Fruit fly (Drosophila melanogaster) whole organism, wandering third instar larva: ENCODE results near the gene Oatp74D.
A peak's percentile ranks its signal among the peaks of the same experiment; 100 is the strongest.

Source experiments
- Abd-B ChIP-seq: fragments of >200 bp; optimal IDR thresholded peaks from 2 replicates; lab custom pipeline; 2017; ENCODE audit warnings: missing biosample characterization, missing genetic modification characterization
- CG32264 ChIP-seq: fragments of 200-800 bp; sonication (Bioruptor generic); optimal IDR thresholded peaks from 2 replicates; lab custom pipeline; 2016; ENCODE audit warnings: missing biosample characterization, missing genetic modification characterization
- CG9705 ChIP-seq: fragments of 200-800 bp; sonication (Bioruptor generic); optimal IDR thresholded peaks from 2 replicates; lab custom pipeline; 2018; ENCODE audit warnings: missing biosample characterization, mild to moderate bottlenecking, missing genetic modification characterization
- CrebA ChIP-seq: fragments of 200-800 bp; sonication (Bioruptor generic); optimal IDR thresholded peaks from 2 replicates; lab custom pipeline; 2016; ENCODE audit warnings: missing biosample characterization, mild to moderate bottlenecking, missing genetic modification characterization, borderline replicate concordance
- Dfd ChIP-seq: fragments of >200 bp; optimal IDR thresholded peaks from 2 replicates; lab custom pipeline; 2017; ENCODE audit warnings: missing biosample characterization, missing genetic modification characterization
- Dif ChIP-seq: fragments of 200-275, 200-300 bp; sonication (Bioruptor generic); optimal IDR thresholded peaks from 2 replicates; lab custom pipeline; 2018; ENCODE audit warnings: missing biosample characterization, missing genetic modification characterization; ENCODE audit not compliant: partially characterized antibody
- GATAd ChIP-seq: sonication (Bioruptor generic); optimal IDR thresholded peaks from 2 replicates; lab custom pipeline; 2016; ENCODE audit warnings: missing biosample characterization, missing genetic modification characterization
- HLH106 ChIP-seq: fragments of 200-800 bp; optimal IDR thresholded peaks from 3 replicates; lab custom pipeline; 2019; ENCODE audit warnings: missing biosample characterization, mild to moderate bottlenecking, missing genetic modification characterization, moderate library complexity
- Hnf4 ChIP-seq: fragments of 200-800 bp; sonication (Bioruptor generic); optimal IDR thresholded peaks from 2 replicates; lab custom pipeline; 2016; ENCODE audit warnings: missing biosample characterization, mild to moderate bottlenecking, missing genetic modification characterization
- Hr78 ChIP-seq: fragments of >200 bp; optimal IDR thresholded peaks from 2 replicates; lab custom pipeline; 2017; ENCODE audit warnings: missing biosample characterization, missing genetic modification characterization
- Hr83 ChIP-seq: fragments of 200-300 bp; sonication (Bioruptor generic); optimal IDR thresholded peaks from 2 replicates; lab custom pipeline; 2016; ENCODE audit warnings: missing biosample characterization, mild to moderate bottlenecking, missing genetic modification characterization, moderate library complexity; ENCODE audit not compliant: poor library complexity, severe bottlenecking
- Jra ChIP-seq: sonication (Bioruptor generic); optimal IDR thresholded peaks from 2 replicates; lab custom pipeline; 2016; ENCODE audit warnings: missing biosample characterization, missing genetic modification characterization
- Mio ChIP-seq: sonication (Bioruptor generic); optimal IDR thresholded peaks from 2 replicates; lab custom pipeline; 2016; ENCODE audit warnings: missing biosample characterization, missing genetic modification characterization
- Myc ChIP-seq: fragments of >200 bp; optimal IDR thresholded peaks from 2 replicates; lab custom pipeline; 2017
- N ChIP-seq: fragments of >200 bp; optimal IDR thresholded peaks from 2 replicates; lab custom pipeline; 2018; ENCODE audit warnings: missing biosample characterization, missing external identifiers, missing genetic modification characterization
- OdsH ChIP-seq: fragments of 200-800 bp; sonication (Bioruptor generic); optimal IDR thresholded peaks from 2 replicates; lab custom pipeline; 2016; ENCODE audit warnings: missing biosample characterization, mild to moderate bottlenecking, missing genetic modification characterization
- Rel ChIP-seq, 2 experiments: fragments of 200-800 bp; sonication (Bioruptor generic) in 1 of 2; optimal IDR thresholded peaks; 2 replicates in 1 of 2; 3 replicates in 1 of 2; lab custom pipeline; 2016 to 2019; ENCODE audit warnings: mild to moderate bottlenecking in 2 of 2, missing biosample characterization in 2 of 2, missing genetic modification characterization in 2 of 2, moderate library complexity in 1 of 2
- Sp1 ChIP-seq: fragments of 200-800 bp; sonication (Bioruptor generic); optimal IDR thresholded peaks from 3 replicates; lab custom pipeline; 2019; ENCODE audit warnings: missing biosample characterization, mild to moderate bottlenecking, missing genetic modification characterization, moderate library complexity
- Vsx2 ChIP-seq: fragments of 200-300, 225-300 bp; sonication (Bioruptor generic); optimal IDR thresholded peaks from 2 replicates; lab custom pipeline; 2018; ENCODE audit warnings: missing biosample characterization, missing genetic modification characterization; ENCODE audit not compliant: partially characterized antibody
- br ChIP-seq: fragments of 200-800 bp; sonication (Bioruptor generic); optimal IDR thresholded peaks from 2 replicates; lab custom pipeline; 2016; ENCODE audit warnings: missing biosample characterization, missing genetic modification characterization
- brk ChIP-seq: fragments of 200-800 bp; sonication (Bioruptor generic); optimal IDR thresholded peaks from 2 replicates; lab custom pipeline; 2016; ENCODE audit warnings: missing biosample characterization, mild to moderate bottlenecking, missing genetic modification characterization
- dl ChIP-seq, 2 experiments: fragments of 175-275, 200-275 bp in 1 of 2; fragments of 200-275 bp in 1 of 2; sonication (Bioruptor generic); optimal IDR thresholded peaks; lab custom pipeline; 2018; ENCODE audit warnings: mild to moderate bottlenecking in 2 of 2, missing biosample characterization in 2 of 2, missing genetic modification characterization in 2 of 2, moderate library complexity in 2 of 2; ENCODE audit not compliant: partially characterized antibody in 2 of 2, insufficient read depth in 1 of 2
- dmrt93B ChIP-seq: fragments of 200-800 bp; sonication (Bioruptor generic); optimal IDR thresholded peaks from 2 replicates; lab custom pipeline; 2018; ENCODE audit warnings: missing biosample characterization, mild to moderate bottlenecking, missing genetic modification characterization
- dsf ChIP-seq: sonication (Bioruptor generic); optimal IDR thresholded peaks from 2 replicates; lab custom pipeline; 2016; ENCODE audit warnings: missing biosample characterization, missing genetic modification characterization, borderline replicate concordance
- ey ChIP-seq: fragments of 200-800 bp; sonication (Bioruptor generic); optimal IDR thresholded peaks from 2 replicates; lab custom pipeline; 2016; ENCODE audit warnings: missing biosample characterization, missing genetic modification characterization
- foxo ChIP-seq, 2 experiments: fragments of 200-800 bp; sonication (Bioruptor generic); optimal IDR thresholded peaks; 2 replicates in 1 of 2; 3 replicates in 1 of 2; lab custom pipeline; 2016 to 2017; ENCODE audit warnings: missing biosample characterization in 2 of 2, missing genetic modification characterization in 2 of 2
- fru ChIP-seq: fragments of 200-800 bp; sonication (Bioruptor generic); optimal IDR thresholded peaks from 3 replicates; lab custom pipeline; 2016; ENCODE audit warnings: missing biosample characterization, mild to moderate bottlenecking, missing genetic modification characterization
- h ChIP-seq: fragments of 200-800 bp; sonication (Bioruptor generic); optimal IDR thresholded peaks from 3 replicates; lab custom pipeline; 2016; ENCODE audit warnings: missing biosample characterization, mild to moderate bottlenecking, missing genetic modification characterization
- jim ChIP-seq: fragments of 175-275, 200-325 bp; sonication (Bioruptor generic); optimal IDR thresholded peaks from 2 replicates; lab custom pipeline; 2016; ENCODE audit warnings: missing biosample characterization, mild to moderate bottlenecking, missing genetic modification characterization
- lola ChIP-seq: fragments of >200 bp; optimal IDR thresholded peaks from 2 replicates; lab custom pipeline; 2017; ENCODE audit warnings: missing biosample characterization, missing genetic modification characterization
- pan ChIP-seq: fragments of >200 bp; optimal IDR thresholded peaks from 2 replicates; lab custom pipeline; 2017
- psq ChIP-seq: fragments of 200-800 bp; sonication (Bioruptor generic); optimal IDR thresholded peaks from 3 replicates; lab custom pipeline; 2017; ENCODE audit warnings: missing biosample characterization, mild to moderate bottlenecking, missing genetic modification characterization, moderate library complexity
- rgr ChIP-seq: fragments of 200-800 bp; sonication (Bioruptor generic); optimal IDR thresholded peaks from 3 replicates; lab custom pipeline; 2016; ENCODE audit warnings: missing biosample characterization, mild to moderate bottlenecking, missing genetic modification characterization
- sage ChIP-seq: fragments of 200-800 bp; sonication (Bioruptor generic); optimal IDR thresholded peaks from 2 replicates; lab custom pipeline; 2016; ENCODE audit warnings: missing biosample characterization, mild to moderate bottlenecking, missing genetic modification characterization
- sv ChIP-seq: fragments of 200-800 bp; sonication (Bioruptor generic); optimal IDR thresholded peaks from 3 replicates; lab custom pipeline; 2016; ENCODE audit warnings: missing biosample characterization, missing genetic modification characterization
- tai ChIP-seq: sonication (Bioruptor generic); optimal IDR thresholded peaks from 2 replicates; lab custom pipeline; 2016; ENCODE audit warnings: missing biosample characterization, missing genetic modification characterization
- usp ChIP-seq: fragments of >200 bp; optimal IDR thresholded peaks from 2 replicates; lab custom pipeline; 2017; ENCODE audit warnings: missing biosample characterization, missing genetic modification characterization
- woc ChIP-seq: sonication (Bioruptor generic); optimal IDR thresholded peaks from 2 replicates; lab custom pipeline; 2016; ENCODE audit warnings: missing biosample characterization, mild to moderate bottlenecking, missing genetic modification characterization

Gene Oatp74D

DNA sequence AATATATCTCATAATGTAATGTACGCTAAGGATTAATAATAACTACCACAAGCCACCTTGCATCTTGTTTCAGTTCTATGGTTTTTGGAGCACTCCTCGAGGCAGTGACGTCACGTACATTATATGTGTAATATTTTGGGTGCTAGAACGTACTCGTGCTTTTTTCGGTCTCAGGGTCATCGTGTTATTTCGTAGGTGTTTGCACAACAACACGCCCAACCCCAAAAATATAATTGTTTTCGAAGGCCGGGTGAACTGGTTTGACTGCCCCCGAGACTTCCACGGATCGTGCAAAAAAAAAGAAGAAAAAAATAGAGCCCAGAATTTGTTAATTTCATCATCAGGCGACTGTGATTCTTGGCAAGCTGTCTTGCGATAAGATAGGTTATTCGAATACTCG is 10.4 kb upstream of the Oatp74D start:
- TF ChIP-seq psq (GFP tag; lab: Kevin White, UChicago) (no peak), ey (GFP tag; lab: Kevin White, UChicago) (no peak), woc (GFP tag; lab: Kevin White, UChicago) (no peak), Hr78 (GFP tag; lab: Kevin White, UChicago) (no peak), h (GFP tag; lab: Kevin White, UChicago) (no peak), CG9705 (GFP tag; lab: Kevin White, UChicago) (no peak), OdsH (GFP tag; lab: Kevin White, UChicago) (no peak), CrebA (no peak), dmrt93B (GFP tag; lab: Kevin White, UChicago) (no peak), lola (no peak), Rel (GFP tag; optimal IDR thresholded peaks at IDR 0.05; lab: Kevin White, UChicago) (no peak), Rel (tag; optimal IDR thresholded peaks at IDR 0.05; lab: Kevin White, UChicago) (no peak), N (GFP tag; lab: Kevin White, UChicago) (no peak), pan (no peak), jim (GFP tag; lab: Kevin White, UChicago) (no peak), Dfd (GFP tag; lab: Kevin White, UChicago) (no peak)

DNA sequence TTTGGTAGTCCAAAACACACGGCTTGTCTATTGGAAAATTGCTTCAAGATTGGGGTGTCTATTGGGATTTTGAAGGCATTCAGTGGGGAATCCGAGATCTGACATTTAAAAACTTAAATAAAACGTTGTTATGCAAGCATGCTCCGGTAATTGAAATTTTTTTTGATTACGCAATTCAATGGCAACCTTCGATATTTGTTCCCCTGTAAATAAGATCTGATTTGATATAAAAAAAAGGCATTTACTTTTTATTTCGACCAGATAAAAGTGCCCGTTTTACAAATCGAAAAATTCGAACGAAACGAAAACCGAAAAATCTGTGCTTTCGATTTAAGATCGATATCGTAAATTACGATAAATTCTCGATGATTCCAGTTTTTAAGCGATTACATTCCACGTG is 8.1 kb upstream of the Oatp74D start, which contains the start of the genes CG13733 and qjt:
Gene CG13733 (minus strand): TSS at position 101 of the 400 bp plus-strand sequence.
Gene qjt (plus strand): TSS at position 271 of the 400 bp plus-strand sequence.
- no peak for TF ChIP-seq h (GFP tag; lab: Kevin White, UChicago)
- no peak for TF ChIP-seq Abd-B (GFP tag; lab: Kevin White, UChicago)
- no peak for TF ChIP-seq Dif (GFP tag; lab: Kevin White, UChicago)
- TF ChIP-seq Sp1 = no peak
- TF ChIP-seq OdsH (GFP tag; lab: Kevin White, UChicago) = no peak
- no peak for TF ChIP-seq CrebA
- TF ChIP-seq psq (GFP tag; lab: Kevin White, UChicago) = no peak
- TF ChIP-seq woc (GFP tag; lab: Kevin White, UChicago) = no peak
- no peak for TF ChIP-seq jim (GFP tag; lab: Kevin White, UChicago)
- TF ChIP-seq Hnf4 = no peak
- no peak for TF ChIP-seq Hr83 (GFP tag; lab: Kevin White, UChicago)
- TF ChIP-seq Mio (GFP tag; lab: Kevin White, UChicago) = no peak
- no peak for TF ChIP-seq usp
- TF ChIP-seq ey (GFP tag; lab: Kevin White, UChicago) = no peak
- TF ChIP-seq CG32264 (GFP tag; lab: Kevin White, UChicago) = no peak
- no peak for TF ChIP-seq pan
- TF ChIP-seq br (GFP tag; lab: Kevin White, UChicago) = no peak
- TF ChIP-seq N (GFP tag; lab: Kevin White, UChicago) = no peak

DNA sequence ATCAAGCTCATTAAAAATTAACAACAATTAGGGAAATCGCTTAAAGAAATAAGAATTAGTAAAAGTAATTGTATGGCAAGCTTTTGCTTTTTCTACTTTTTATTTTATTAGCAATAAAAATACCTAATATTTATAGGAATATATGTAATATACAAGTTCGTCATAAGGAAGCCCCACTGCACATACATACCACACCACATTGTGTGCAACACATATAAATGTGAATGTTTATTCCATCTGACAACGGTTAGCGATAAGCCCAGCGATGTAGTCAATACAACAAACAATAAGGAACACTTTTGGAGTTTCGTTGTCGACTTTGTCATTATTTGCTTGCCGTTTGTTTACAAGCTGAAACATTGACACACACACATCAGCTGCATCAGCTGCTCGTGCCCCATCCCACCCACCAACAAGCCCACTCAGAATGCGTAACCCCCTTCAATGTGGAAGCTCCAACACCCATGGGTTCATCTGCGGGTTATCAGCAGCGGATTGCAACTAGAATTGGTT is 1.6 kb upstream of the Oatp74D start:
- no peak for TF ChIP-seq Dif (GFP tag; lab: Kevin White, UChicago)
- no peak for TF ChIP-seq usp
- peak; percentile 25 for TF ChIP-seq sage (GFP tag; lab: Kevin White, UChicago)
- TF ChIP-seq h (GFP tag; lab: Kevin White, UChicago) = peak; percentile 77
- peak; percentile 62 for TF ChIP-seq fru (GFP tag; lab: Kevin White, UChicago)
- no peak for TF ChIP-seq Hr78 (GFP tag; lab: Kevin White, UChicago)
- TF ChIP-seq CG32264 (GFP tag; lab: Kevin White, UChicago) = no peak
- TF ChIP-seq Myc (lab: Kevin White, UChicago) = no peak
- TF ChIP-seq CG9705 (GFP tag; lab: Kevin White, UChicago) = peak; percentile 63
- TF ChIP-seq rgr = peak; percentile 78
- TF ChIP-seq lola = no peak
- no peak for TF ChIP-seq dsf (GFP tag; lab: Kevin White, UChicago)
- no peak for TF ChIP-seq GATAd (GFP tag; lab: Kevin White, UChicago)
- TF ChIP-seq jim (GFP tag; lab: Kevin White, UChicago) = no peak
- no peak for TF ChIP-seq Dfd (GFP tag; lab: Kevin White, UChicago)
- TF ChIP-seq pan = no peak
- TF ChIP-seq dmrt93B (GFP tag; lab: Kevin White, UChicago) = peak; percentile 46
- peak; percentile 30 for TF ChIP-seq ey (GFP tag; lab: Kevin White, UChicago)
- TF ChIP-seq sv (GFP tag; lab: Kevin White, UChicago) = peak; percentile 35
- peak; percentile 8 for TF ChIP-seq tai (GFP tag; lab: Kevin White, UChicago)
- TF ChIP-seq Rel (GFP tag; optimal IDR thresholded peaks at IDR 0.05; lab: Kevin White, UChicago) = no peak
- peak; percentile 49 for TF ChIP-seq Rel (tag; optimal IDR thresholded peaks at IDR 0.05; lab: Kevin White, UChicago)
- TF ChIP-seq Jra (GFP tag; lab: Kevin White, UChicago) = peak; percentile 58
- TF ChIP-seq brk (GFP tag; lab: Kevin White, UChicago) = peak; percentile 38
- no peak for TF ChIP-seq dl (GFP tag; optimal IDR thresholded peaks at IDR 0.05; lab: Kevin White, UChicago; ENCODE audit: insufficient read depth in 1 of 2, partially characterized antibody in 2 of 2)
- peak in 1 of 2 experiments; percentile 70 for TF ChIP-seq foxo (GFP tag; optimal IDR thresholded peaks at IDR 0.05; lab: Kevin White, UChicago)
- TF ChIP-seq N (GFP tag; lab: Kevin White, UChicago) = no peak
- peak; percentile 28 for TF ChIP-seq OdsH (GFP tag; lab: Kevin White, UChicago)
- no peak for TF ChIP-seq Mio (GFP tag; lab: Kevin White, UChicago)
- TF ChIP-seq br (GFP tag; lab: Kevin White, UChicago) = peak; percentile 28
- peak; percentile 60 for TF ChIP-seq Hnf4
- TF ChIP-seq psq (GFP tag; lab: Kevin White, UChicago) = peak; percentile 40
- peak; percentile 34 for TF ChIP-seq woc (GFP tag; lab: Kevin White, UChicago)
- no peak for TF ChIP-seq Vsx2 (GFP tag; lab: Kevin White, UChicago)
- peak; percentile 50 for TF ChIP-seq Sp1
- no peak for TF ChIP-seq CrebA
- no peak for TF ChIP-seq Abd-B (GFP tag; lab: Kevin White, UChicago)
- TF ChIP-seq HLH106 = peak; percentile 36
- peak; percentile 52 for TF ChIP-seq Hr83 (GFP tag; lab: Kevin White, UChicago)
